Worm (Caenorhabditis elegans) whole organism, L1 larva: ENCODE data around the gene T09A5.15.

Source experiments
- jun-1 ChIP-seq: fragments of 150-350 bp; optimal IDR thresholded peaks from 2 replicates; lab custom pipeline; 2014; ENCODE audit warnings: missing biosample characterization, missing genetic modification reagents, missing genetic modification characterization
- snpc-4 ChIP-seq: fragments of 150-350 bp; optimal IDR thresholded peaks from 2 replicates; lab custom pipeline; 2014; ENCODE audit warnings: missing biosample characterization, missing genetic modification characterization

DNA sequence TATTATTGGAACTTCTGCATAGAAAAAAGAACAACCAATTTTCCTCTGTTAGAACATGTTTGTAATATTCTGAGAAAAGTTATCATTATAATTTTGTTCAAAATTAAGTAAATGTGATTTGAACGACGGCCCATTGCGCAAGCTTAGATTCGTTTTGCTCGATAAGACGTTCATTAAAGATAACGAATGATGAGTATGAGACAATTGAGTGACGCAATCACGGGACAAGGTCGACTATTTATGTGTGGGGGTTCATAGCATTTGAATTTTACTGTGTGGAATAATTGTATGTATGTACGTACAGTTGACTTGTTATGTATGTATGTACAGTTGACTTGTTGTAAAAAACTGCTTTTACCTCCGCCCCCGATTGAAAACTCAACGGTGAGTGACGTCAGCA is 38.4 kb upstream of the T09A5.15 start:
- TF ChIP-seq snpc-4 (tag; lab: Kevin White, UChicago) (no peak), jun-1 (tag; lab: Kevin White, UChicago) (no peak)
